Worm (Caenorhabditis elegans) whole organism, L1 larva: Measurements from ENCODE around the gene T05A7.7.

Source experiments
- aly-2 ChIP-seq: fragments of 150-350 bp; optimal IDR thresholded peaks from 2 replicates; lab custom pipeline; 2014; ENCODE audit warnings: missing biosample characterization, missing genetic modification characterization
- egl-27 ChIP-seq, 2 experiments: fragments of 150-350 bp in 1 of 2; sonication (generic microtip); optimal IDR thresholded peaks; 3 replicates each; lab custom pipeline; 2017 to 2018; ENCODE audit warnings: missing biosample characterization in 2 of 2, missing genetic modification characterization in 2 of 2, missing genetic modification reagents in 2 of 2
- fkh-10 ChIP-seq: sonication (generic microtip); optimal IDR thresholded peaks from 2 replicates; lab custom pipeline; 2017; ENCODE audit warnings: missing biosample characterization, missing genetic modification reagents, missing genetic modification characterization
- grh-1 ChIP-seq: fragments of 200-800 bp; sonication (Bioruptor generic); IDR thresholded peaks from 2 replicates; pipeline ENCODE4 v1.3.6; 2022; ENCODE audit warnings: missing genetic modification reagents, missing genetic modification characterization, missing compliant biosample characterization
- hlh-4 ChIP-seq: sonication (generic microtip); optimal IDR thresholded peaks from 2 replicates; lab custom pipeline; 2016; ENCODE audit warnings: mild to moderate bottlenecking, missing genetic modification characterization, missing compliant biosample characterization
- lin-39 ChIP-seq: fragments of 150-350 bp; optimal IDR thresholded peaks from 2 replicates; lab custom pipeline; 2014; ENCODE audit warnings: missing biosample characterization, missing genetic modification reagents, missing genetic modification characterization
- lsy-2 ChIP-seq, 2 experiments: fragments of 150-350 bp; optimal IDR thresholded peaks; 2 replicates each; lab custom pipeline; 2014; ENCODE audit warnings: missing biosample characterization in 2 of 2, missing genetic modification characterization in 2 of 2
- nhr-11 ChIP-seq: fragments of 150-350 bp; optimal IDR thresholded peaks from 2 replicates; lab custom pipeline; 2014; ENCODE audit warnings: missing biosample characterization, missing genetic modification characterization
- nhr-20 ChIP-seq: sonication (generic microtip); optimal IDR thresholded peaks from 2 replicates; lab custom pipeline; 2016; ENCODE audit warnings: mild to moderate bottlenecking, missing genetic modification characterization, missing compliant biosample characterization
- sox-4 ChIP-seq: sonication (generic microtip); optimal IDR thresholded peaks from 2 replicates; lab custom pipeline; 2016; ENCODE audit warnings: missing genetic modification characterization, missing compliant biosample characterization
- unc-62 ChIP-seq: fragments of 150-350 bp; optimal IDR thresholded peaks from 2 replicates; lab custom pipeline; 2014; ENCODE audit warnings: missing biosample characterization, missing genetic modification reagents, missing genetic modification characterization
- zag-1 ChIP-seq: fragments of 150-350 bp; optimal IDR thresholded peaks from 2 replicates; lab custom pipeline; 2014; ENCODE audit warnings: missing biosample characterization, missing genetic modification characterization
- ztf-11 ChIP-seq, 2 experiments: sonication (generic microtip); optimal IDR thresholded peaks; 2 replicates each; lab custom pipeline; 2016 to 2017; ENCODE audit warnings: missing genetic modification characterization in 2 of 2, missing biosample characterization in 1 of 2, missing compliant biosample characterization in 1 of 2

DNA sequence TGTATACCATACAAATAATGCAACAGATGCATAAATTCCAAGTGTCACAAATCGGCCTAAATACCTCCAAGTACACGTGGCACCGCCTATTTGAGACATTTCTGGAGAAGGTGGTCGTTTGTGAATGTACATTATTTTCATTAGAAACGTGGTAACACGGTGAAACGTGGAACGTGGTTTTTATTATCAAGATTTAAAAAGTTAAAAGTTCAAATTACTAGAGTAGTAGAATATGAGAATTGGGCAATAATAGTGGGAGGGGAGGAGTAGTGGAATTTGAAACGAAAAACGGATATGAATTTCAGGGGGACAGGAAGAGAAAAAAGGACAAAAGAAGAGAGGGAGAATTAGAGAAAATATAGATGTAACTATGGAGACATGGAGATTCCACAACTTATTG is 25.5 kb downstream of the T05A7.7 start, which contains the start of gene fut-6:
- TF ChIP-seq lsy-2 (tag; optimal IDR thresholded peaks at IDR 0.05; lab: Kevin White, UChicago) = no peak
- TF ChIP-seq lin-39 (tag; lab: Kevin White, UChicago) = no peak
- TF ChIP-seq egl-27 (tag; optimal IDR thresholded peaks at IDR 0.05; lab: Kevin White, UChicago) = no peak
- no peak for TF ChIP-seq sox-4
- no peak for TF ChIP-seq nhr-20 (tag; lab: Kevin White, UChicago)
- no peak for TF ChIP-seq grh-1 (GFP tag; lab: Robert Waterston, UW)
- TF ChIP-seq hlh-4 (tag; lab: Kevin White, UChicago) = no peak
- TF ChIP-seq nhr-11 = no peak
- TF ChIP-seq fkh-10 (GFP tag; lab: Kevin White, UChicago) = no peak
- no peak for TF ChIP-seq unc-62 (GFP tag; lab: Kevin White, UChicago)
- no peak for TF ChIP-seq aly-2 (tag; lab: Kevin White, UChicago)
- TF ChIP-seq zag-1 (tag; lab: Kevin White, UChicago) = no peak
- TF ChIP-seq ztf-11 (tag; optimal IDR thresholded peaks at IDR 0.05; lab: Kevin White, UChicago) = no peak
